Fruit fly (Drosophila melanogaster) whole organism, embryonic: Measurements from ENCODE around the gene CG31131.
"Not testable (repeated sequence)": the region's sequence is repeated elsewhere in the genome, so short reads cannot be mapped to it uniquely, and the experiment has no call there.

Experiments used
- CG11560 ChIP-seq: fragments of 200-800 bp; sonication (Bioruptor generic); IDR thresholded peaks from 3 replicates; pipeline ENCODE4 v1.3.6; 2022; ENCODE audit warnings: missing biosample characterization, missing genetic modification characterization
- CG12219 ChIP-seq: fragments of 200-800 bp; sonication (Bioruptor generic); optimal IDR thresholded peaks from 3 replicates; lab custom pipeline; 2018; ENCODE audit warnings: missing biosample characterization, mild to moderate bottlenecking, missing genetic modification characterization
- CG12942 ChIP-seq: fragments of 200-800 bp; sonication (Bioruptor generic); optimal IDR thresholded peaks from 3 replicates; lab custom pipeline; 2016; ENCODE audit warnings: missing biosample characterization, missing genetic modification characterization
- CG1529 ChIP-seq: fragments of 200-800 bp; sonication (Bioruptor generic); optimal IDR thresholded peaks from 3 replicates; lab custom pipeline; 2018; ENCODE audit warnings: missing biosample characterization, missing genetic modification characterization
- CG2120 ChIP-seq: fragments of 200-800 bp; sonication (Bioruptor generic); optimal IDR thresholded peaks from 3 replicates; lab custom pipeline; 2016; ENCODE audit warnings: missing biosample characterization, missing genetic modification characterization
- CG3065 ChIP-seq: fragments of 200-800 bp; sonication (Bioruptor generic); optimal IDR thresholded peaks from 2 replicates; lab custom pipeline; 2016; ENCODE audit warnings: missing biosample characterization, missing genetic modification characterization
- CG31365 ChIP-seq: fragments of 200-800 bp; sonication (Bioruptor generic); optimal IDR thresholded peaks from 2 replicates; lab custom pipeline; 2018; ENCODE audit warnings: missing biosample characterization, mild to moderate bottlenecking, missing genetic modification characterization
- CG32532 ChIP-seq: fragments of 200-800 bp; sonication (Bioruptor generic); IDR thresholded peaks from 2 replicates; pipeline ENCODE4 v1.3.6; 2022; ENCODE audit warnings: missing biosample characterization, missing genetic modification characterization
- CG32767 ChIP-seq: fragments of 200-800 bp; sonication (Bioruptor generic); IDR thresholded peaks from 2 replicates; pipeline ENCODE4 v1.3.6; 2022; ENCODE audit warnings: missing biosample characterization, missing genetic modification characterization
- CG34224 ChIP-seq: fragments of 200-800 bp; sonication (Bioruptor generic); IDR thresholded peaks from 3 replicates; pipeline ENCODE4 v1.3.6; 2022; ENCODE audit warnings: missing biosample characterization, missing genetic modification characterization; ENCODE audit not compliant: partially characterized antibody
- CG34376 ChIP-seq: fragments of 200-800 bp; sonication (Bioruptor generic); optimal IDR thresholded peaks from 2 replicates; lab custom pipeline; 2018; ENCODE audit warnings: missing biosample characterization, mild to moderate bottlenecking, missing genetic modification characterization
- CG34422 ChIP-seq: fragments of 200-800 bp; sonication (Bioruptor generic); IDR thresholded peaks from 3 replicates; pipeline ENCODE4 v1.3.6; 2022; ENCODE audit warnings: missing biosample characterization, missing genetic modification characterization
- CG5953 ChIP-seq: fragments of 200-800 bp; sonication (Bioruptor generic); IDR thresholded peaks from 2 replicates; pipeline ENCODE4 v1.3.6; 2022; ENCODE audit warnings: missing biosample characterization, missing genetic modification characterization
- CG6654 ChIP-seq: fragments of 200-800 bp; sonication (Bioruptor generic); optimal IDR thresholded peaks from 2 replicates; lab custom pipeline; 2017; ENCODE audit warnings: missing biosample characterization, mild to moderate bottlenecking, missing genetic modification characterization
- CG7928 ChIP-seq: fragments of 200-800 bp; sonication (Bioruptor generic); optimal IDR thresholded peaks from 2 replicates; lab custom pipeline; 2017; ENCODE audit warnings: missing biosample characterization, mild to moderate bottlenecking, missing genetic modification characterization
- CG8281 ChIP-seq: fragments of 200-800 bp; sonication (Bioruptor generic); optimal IDR thresholded peaks from 2 replicates; lab custom pipeline; 2018; ENCODE audit warnings: missing biosample characterization, mild to moderate bottlenecking, missing genetic modification characterization, moderate library complexity
- CkIIα-i1 ChIP-seq: fragments of 200-800 bp; sonication (Bioruptor generic); IDR thresholded peaks from 2 replicates; pipeline ENCODE4 v1.3.6; 2022; ENCODE audit warnings: missing biosample characterization, missing genetic modification characterization
- Dbx ChIP-seq: fragments of 200-800 bp; sonication (Bioruptor generic); IDR thresholded peaks from 3 replicates; pipeline ENCODE4 v1.3.6; 2022; ENCODE audit warnings: missing biosample characterization, missing genetic modification characterization
- Dll ChIP-seq: fragments of 200-800 bp; sonication (Bioruptor generic); IDR thresholded peaks from 4 replicates; pipeline ENCODE4 v1.3.6; 2022; ENCODE audit warnings: missing biosample characterization, missing genetic modification characterization; ENCODE audit not compliant: partially characterized antibody
- Dref ChIP-seq: fragments of 200-800 bp; sonication (Bioruptor generic); IDR thresholded peaks from 2 replicates; pipeline ENCODE4 v1.3.6; 2022; ENCODE audit warnings: missing biosample characterization, missing genetic modification characterization
- E2f2 ChIP-seq: fragments of 200-800 bp; sonication (Bioruptor generic); IDR thresholded peaks from 2 replicates; pipeline ENCODE4 v1.3.6; 2022; ENCODE audit warnings: missing biosample characterization, missing genetic modification characterization
- HLH3B ChIP-seq: fragments of 200-800 bp; sonication (Bioruptor generic); IDR thresholded peaks from 2 replicates; pipeline ENCODE4 v1.3.6; 2022; ENCODE audit warnings: missing biosample characterization, missing genetic modification characterization
- Hsf ChIP-seq: fragments of 200-800 bp; sonication (Bioruptor generic); optimal IDR thresholded peaks from 3 replicates; lab custom pipeline; 2016; ENCODE audit warnings: missing biosample characterization, missing genetic modification characterization
- MBD-R2 ChIP-seq: fragments of 200-800 bp; sonication (Bioruptor generic); IDR thresholded peaks from 2 replicates; pipeline ENCODE4 v1.3.6; 2022; ENCODE audit warnings: missing biosample characterization, missing genetic modification characterization
- Neu2 ChIP-seq: fragments of 200-800 bp; sonication (Bioruptor generic); optimal IDR thresholded peaks from 3 replicates; lab custom pipeline; 2016; ENCODE audit warnings: missing biosample characterization, missing genetic modification characterization, borderline replicate concordance
- Scr ChIP-seq: fragments of 200-800 bp; sonication (Bioruptor generic); IDR thresholded peaks from 2 replicates; pipeline ENCODE4 v1.3.6; 2022; ENCODE audit warnings: missing biosample characterization, missing genetic modification characterization; ENCODE audit not compliant: partially characterized antibody
- ase ChIP-seq: fragments of 200-800 bp; sonication (Bioruptor generic); IDR thresholded peaks from 3 replicates; pipeline ENCODE4 v1.3.6; 2022; ENCODE audit warnings: missing biosample characterization, missing genetic modification characterization
- bigmax ChIP-seq: fragments of 200-800 bp; sonication (Bioruptor generic); optimal IDR thresholded peaks from 2 replicates; lab custom pipeline; 2018; ENCODE audit warnings: missing biosample characterization, mild to moderate bottlenecking, missing genetic modification characterization
- bsh ChIP-seq, 2 experiments: fragments of 200-800 bp; sonication (Bioruptor generic); optimal IDR thresholded peaks; 2 replicates each; lab custom pipeline; 2017 to 2018; ENCODE audit warnings: mild to moderate bottlenecking in 2 of 2, missing biosample characterization in 2 of 2, missing genetic modification characterization in 2 of 2, moderate library complexity in 1 of 2
- crp ChIP-seq, 2 experiments: fragments of 200-800 bp; sonication (Bioruptor generic); optimal IDR thresholded peaks; 2 replicates in 1 of 2; 3 replicates in 1 of 2; lab custom pipeline; 2017; ENCODE audit warnings: missing biosample characterization in 2 of 2, missing genetic modification characterization in 2 of 2, mild to moderate bottlenecking in 1 of 2, moderate library complexity in 1 of 2
- cwo ChIP-seq: fragments of 200-800 bp; sonication (Bioruptor generic); optimal IDR thresholded peaks from 3 replicates; lab custom pipeline; 2017; ENCODE audit warnings: missing biosample characterization, missing genetic modification characterization, mild to moderate bottlenecking, moderate library complexity, missing genetic modification reagents
- dysf ChIP-seq: fragments of 200-800 bp; sonication (Bioruptor generic); IDR thresholded peaks from 3 replicates; pipeline ENCODE4 v1.3.6; 2022; ENCODE audit warnings: missing biosample characterization, missing genetic modification characterization
- fd96Cb ChIP-seq: fragments of 200-800 bp; sonication (Bioruptor generic); optimal IDR thresholded peaks from 2 replicates; lab custom pipeline; 2018; ENCODE audit warnings: missing biosample characterization, mild to moderate bottlenecking, missing genetic modification characterization, moderate library complexity
- gfzf ChIP-seq: fragments of 200-800 bp; sonication (Bioruptor generic); optimal IDR thresholded peaks from 2 replicates; lab custom pipeline; 2016; ENCODE audit warnings: missing biosample characterization, mild to moderate bottlenecking, missing genetic modification characterization, moderate library complexity
- gsb-n ChIP-seq: fragments of 200-800 bp; sonication (Bioruptor generic); optimal IDR thresholded peaks from 3 replicates; lab custom pipeline; 2018; ENCODE audit warnings: missing biosample characterization, mild to moderate bottlenecking, missing genetic modification characterization
- hb ChIP-seq: fragments of 200-800 bp; sonication (Bioruptor generic); IDR thresholded peaks from 3 replicates; pipeline ENCODE4 v1.3.6; 2022; ENCODE audit warnings: missing biosample characterization, missing genetic modification characterization; ENCODE audit not compliant: partially characterized antibody
- mirr ChIP-seq: fragments of 200-800 bp; sonication (Bioruptor generic); optimal IDR thresholded peaks from 3 replicates; lab custom pipeline; 2018; ENCODE audit warnings: missing biosample characterization, mild to moderate bottlenecking, missing genetic modification characterization
- mld ChIP-seq: fragments of 200-800 bp; sonication (Bioruptor generic); IDR thresholded peaks from 3 replicates; pipeline ENCODE4 v1.3.6; 2022; ENCODE audit warnings: missing biosample characterization, missing genetic modification characterization; ENCODE audit not compliant: partially characterized antibody
- nerfin-1 ChIP-seq: fragments of 200-800 bp; sonication (Bioruptor generic); optimal IDR thresholded peaks from 3 replicates; lab custom pipeline; 2019; ENCODE audit warnings: missing biosample characterization, mild to moderate bottlenecking, missing genetic modification characterization, moderate library complexity
- nerfin-2 ChIP-seq: fragments of 200-800 bp; sonication (Bioruptor generic); IDR thresholded peaks from 2 replicates; pipeline ENCODE4 v1.3.6; 2022; ENCODE audit warnings: missing biosample characterization, missing genetic modification characterization; ENCODE audit not compliant: partially characterized antibody
- otp ChIP-seq: fragments of 200-800 bp; sonication (Bioruptor generic); IDR thresholded peaks from 3 replicates; pipeline ENCODE4, ENCODE4 v1.3.6; 2022; ENCODE audit warnings: missing biosample characterization, missing genetic modification characterization
- pzg ChIP-seq: fragments of 200-800 bp; sonication (Bioruptor generic); optimal IDR thresholded peaks from 3 replicates; lab custom pipeline; 2018; ENCODE audit warnings: missing biosample characterization, mild to moderate bottlenecking, missing genetic modification characterization, moderate library complexity
- ssp ChIP-seq: fragments of 200-800 bp; sonication (Bioruptor generic); IDR thresholded peaks from 2 replicates; pipeline ENCODE4 v1.3.6; 2022; ENCODE audit warnings: missing biosample characterization, missing genetic modification characterization
- tgo ChIP-seq: fragments of 200-800 bp; sonication (Bioruptor generic); IDR thresholded peaks from 3 replicates; pipeline ENCODE4 v1.3.6; 2022; ENCODE audit warnings: missing biosample characterization, missing genetic modification characterization
- vnd ChIP-seq: fragments of 200-800 bp; sonication (Bioruptor generic); IDR thresholded peaks from 3 replicates; pipeline ENCODE4 v1.3.6; 2022; ENCODE audit warnings: missing biosample characterization, missing genetic modification characterization; ENCODE audit not compliant: partially characterized antibody

CG31131 gene

dm6 chr3R:27960473-27960872 lies 2.5 kb downstream of the CG31131 start, which contains the start of gene CG31253:
CG31253 (minus strand) TSS chr3R:27960573.
- TF ChIP-seq ssp (GFP tag; lab: Robert Waterston, UW); nerfin-1; CG12942: not testable (repeated sequence)
- TF ChIP-seq, all 482 proteins: peak for 0; not testable (repeated sequence) for 482

dm6 chr3R:27959145-27959544 lies 3.9 kb downstream of the CG31131 start, which contains the start of the genes CG42487 and CG4884:
CG42487 (minus strand) TSS chr3R:27959245.
CG4884 (minus strand) TSS chr3R:27959245.
- TF ChIP-seq vnd; CG1529 (GFP tag; lab: Kevin White, UChicago); CG32767 (GFP tag; lab: Robert Waterston, UW): not testable (repeated sequence)

- TF ChIP-seq CG1529 (GFP tag; lab: Kevin White, UChicago) (no peak), fd96Cb (tag; lab: Kevin White, UChicago) (no peak), Dref (GFP tag; lab: Robert Waterston, UW) (peak; percentile 36; the same call in 1 of the 2 replicates), gsb-n (no peak), Scr (GFP tag; lab: Robert Waterston, UW) (peak; percentile 16; the same call in 1 of the 2 replicates), pzg (GFP tag; lab: Kevin White, UChicago) (peak; percentile 29), hb (GFP tag; lab: Robert Waterston, UW) (no peak), CG34422 (GFP tag; lab: Robert Waterston, UW) (peak; percentile 60; the same call in 1 of the 3 replicates), CG8281 (tag; lab: Kevin White, UChicago) (no peak), E2f2 (GFP tag; lab: Robert Waterston, UW) (peak; percentile 28; the same call in 1 of the 2 replicates), crp (GFP tag; optimal IDR thresholded peaks at IDR 0.05; lab: Kevin White, UChicago) (peak in 1 of 2 experiments; percentile 74), MBD-R2 (GFP tag; lab: Robert Waterston, UW) (peak; percentile 62), Neu2 (no peak), gfzf (GFP tag; lab: Kevin White, UChicago) (peak; percentile 36), CG7928 (GFP tag; lab: Kevin White, UChicago) (peak; percentile 1), CG34224 (GFP tag; lab: Robert Waterston, UW) (no peak), bigmax (GFP tag; lab: Kevin White, UChicago) (peak; percentile 98)
- TF ChIP-seq, all 482 proteins: peak for 10
Observed at dm6 chr3R:27957967-27958366, 5.1 kb downstream of the CG31131 start.

dm6 chr3R:27954533-27954932 lies 8.5 kb downstream of the CG31131 start, which contains the start of gene Nep7:
Nep7 (plus strand) TSS chr3R:27954917.
- TF ChIP-seq CG31365 (tag; lab: Kevin White, UChicago) (no peak), cwo (peak; percentile 47), otp (no peak), CG3065 (no peak), mld (GFP tag; lab: Robert Waterston, UW) (no peak), CkIIα-i1 (GFP tag; lab: Robert Waterston, UW) (no peak), Hsf (GFP tag; lab: Kevin White, UChicago) (no peak), crp (GFP tag; optimal IDR thresholded peaks at IDR 0.05; lab: Kevin White, UChicago) (no peak), CG11560 (tag; lab: Robert Waterston, UW) (no peak), mirr (GFP tag; lab: Kevin White, UChicago) (no peak), CG2120 (GFP tag; lab: Kevin White, UChicago) (peak; percentile 26), CG12219 (no peak), CG6654 (GFP tag; lab: Kevin White, UChicago) (no peak), bsh (GFP tag; optimal IDR thresholded peaks at IDR 0.05; lab: Kevin White, UChicago) (no peak), CG5953 (GFP tag; lab: Robert Waterston, UW) (no peak), HLH3B (0 out of 2 replicates have a peak, but pooled peaks have one; percentile 12), Dbx (GFP tag; lab: Robert Waterston, UW) (no peak), CG34376 (GFP tag; lab: Kevin White, UChicago) (peak; percentile 81), Dll (no peak), dysf (GFP tag; lab: Robert Waterston, UW) (0 out of 3 replicates have a peak, but pooled peaks have one; percentile 30), CG32532 (no peak; the same call in 1 of the 2 replicates), tgo (GFP tag; lab: Robert Waterston, UW) (no peak), nerfin-2 (GFP tag; lab: Robert Waterston, UW) (no peak), ase (GFP tag; lab: Robert Waterston, UW) (no peak)
